Worm (Caenorhabditis elegans): ENCODE results near the gene Y37E11B.1.

Y37E11B.1 gene

DNA sequence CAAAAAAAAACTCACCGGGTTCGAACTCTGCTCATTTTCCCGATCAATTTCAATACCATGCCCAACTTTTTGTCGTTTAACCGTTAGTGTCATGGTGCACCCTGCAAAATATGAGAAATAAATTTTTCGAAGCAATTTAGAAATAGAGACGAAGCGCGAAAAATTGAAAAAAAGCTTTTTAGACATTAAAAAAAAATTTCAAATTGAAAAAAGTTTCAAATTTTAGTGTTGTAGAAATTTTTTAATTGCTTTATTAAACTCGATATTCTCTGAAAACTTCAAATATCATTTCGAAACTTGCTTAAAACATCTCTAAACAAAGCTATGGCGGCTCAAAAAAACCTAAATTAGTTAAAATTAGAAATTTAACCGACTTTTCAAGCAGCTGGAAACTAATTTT is 31.9 kb upstream of the Y37E11B.1 start, which contains the start of gene nstp-6:
Gene nstp-6 (minus strand): TSS at position 101 of the 400 bp plus-strand sequence.
- no peak for TF ChIP-seq daf-12 (tag; optimal IDR thresholded peaks at IDR 0.05)
- TF ChIP-seq ceh-9 (tag; optimal IDR thresholded peaks at IDR 0.05): no peak
- no peak for TF ChIP-seq nhr-11 (tag; optimal IDR thresholded peaks at IDR 0.05)
- no peak for TF ChIP-seq zag-1 (tag; optimal IDR thresholded peaks at IDR 0.05)
- TF ChIP-seq nhr-23 (tag; optimal IDR thresholded peaks at IDR 0.05): no peak
- TF ChIP-seq ceh-16 (tag; optimal IDR thresholded peaks at IDR 0.05): no peak
- no peak for TF ChIP-seq lin-39 (tag; optimal IDR thresholded peaks at IDR 0.05)
- no peak for TF ChIP-seq jun-1 (tag; optimal IDR thresholded peaks at IDR 0.05)
- no peak for TF ChIP-seq ceh-28 (tag; optimal IDR thresholded peaks at IDR 0.05)

DNA sequence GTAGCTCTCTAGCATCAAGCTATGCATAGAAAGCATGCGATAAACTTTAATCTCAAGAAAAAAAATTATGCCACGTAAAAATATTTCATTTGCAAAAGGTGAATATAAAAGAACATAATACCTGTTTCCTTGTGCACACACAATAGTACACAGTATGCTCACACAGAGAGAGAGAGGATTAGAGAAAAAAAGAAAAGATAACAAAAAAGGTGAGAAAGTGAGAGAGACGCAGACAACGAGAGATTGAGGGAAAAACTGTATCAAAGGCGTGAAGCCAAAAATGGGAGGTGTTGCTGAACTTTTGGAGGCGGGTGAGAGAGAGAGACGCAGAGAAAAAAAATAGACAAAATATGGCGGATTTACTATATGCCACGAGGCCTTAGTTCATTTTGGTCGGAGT is 31.1 kb upstream of the Y37E11B.1 start:
- TF ChIP-seq ceh-9 (tag; optimal IDR thresholded peaks at IDR 0.05): no peak
- TF ChIP-seq elt-2 (tag; optimal IDR thresholded peaks at IDR 0.05): peak; percentile 77
- TF ChIP-seq pqm-1 (tag; optimal IDR thresholded peaks at IDR 0.05): peak; percentile 73
- no peak for TF ChIP-seq fkh-2 (tag; optimal IDR thresholded peaks at IDR 0.05)
- TF ChIP-seq pha-4 (tag; optimal IDR thresholded peaks at IDR 0.05): peak; percentile 92

DNA sequence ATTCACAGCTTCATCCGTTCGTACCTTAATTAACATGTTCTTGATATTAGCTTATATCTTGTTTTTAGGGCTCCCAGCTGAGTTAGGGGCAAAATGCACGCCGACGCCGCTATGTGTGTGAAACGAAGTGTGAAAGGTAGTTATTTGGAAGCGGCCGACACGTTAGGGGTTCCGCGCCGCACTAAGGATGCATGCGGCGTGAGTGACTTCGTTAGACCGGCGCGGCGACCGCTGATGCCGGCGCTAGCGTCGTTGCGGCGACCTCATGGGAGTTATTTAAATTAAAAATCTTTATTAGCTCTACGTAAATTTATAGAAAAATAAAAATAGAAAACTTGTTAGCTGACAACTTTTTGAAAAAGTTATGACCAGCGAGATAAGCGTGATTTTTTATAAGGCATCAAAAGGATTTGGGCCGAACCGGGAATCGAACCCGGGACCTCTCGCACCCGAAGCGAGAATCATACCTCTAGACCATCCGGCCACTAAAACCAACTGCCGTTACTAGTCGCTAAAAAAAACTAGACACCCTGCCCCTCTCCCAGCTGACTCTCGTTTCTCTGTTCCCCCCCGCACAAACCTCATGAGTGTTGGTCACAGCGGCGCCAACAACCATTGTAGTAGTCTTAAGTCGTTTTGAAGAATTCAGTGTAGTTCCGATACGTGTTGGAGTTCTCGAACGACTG is 27.5 kb upstream of the Y37E11B.1 start:
- TF ChIP-seq ztf-11 (tag; optimal IDR thresholded peaks at IDR 0.05) (no peak), ceh-16 (tag; optimal IDR thresholded peaks at IDR 0.05) (no peak), ceh-28 (tag; optimal IDR thresholded peaks at IDR 0.05) (no peak), lsy-12 (tag; optimal IDR thresholded peaks at IDR 0.05) (peak; percentile 58), eor-1 (tag; optimal IDR thresholded peaks at IDR 0.05) (no peak), sea-2 (GFP tag; optimal IDR thresholded peaks at IDR 0.05) (no peak), nhr-67 (tag; optimal IDR thresholded peaks at IDR 0.05) (no peak), nhr-25 (tag; optimal IDR thresholded peaks at IDR 0.05) (no peak), snpc-4 (tag; optimal IDR thresholded peaks at IDR 0.05) (peak; percentile 9), R02D3.7 (tag; optimal IDR thresholded peaks at IDR 0.05) (no peak), mml-1 (tag; optimal IDR thresholded peaks at IDR 0.05) (no peak), daf-12 (tag; optimal IDR thresholded peaks at IDR 0.05) (no peak), nhr-11 (tag; optimal IDR thresholded peaks at IDR 0.05) (no peak), tbx-2 (tag; optimal IDR thresholded peaks at IDR 0.05) (peak; percentile 53), egl-5 (tag; optimal IDR thresholded peaks at IDR 0.05) (no peak), skn-1 (tag; optimal IDR thresholded peaks at IDR 0.05) (no peak), ceh-9 (tag; optimal IDR thresholded peaks at IDR 0.05) (no peak), pqm-1 (tag; optimal IDR thresholded peaks at IDR 0.05) (peak; percentile 17), elt-1 (tag; optimal IDR thresholded peaks at IDR 0.05) (no peak), elt-2 (tag; optimal IDR thresholded peaks at IDR 0.05) (peak; percentile 33), fkh-2 (tag; optimal IDR thresholded peaks at IDR 0.05) (no peak), nhr-77 (tag; optimal IDR thresholded peaks at IDR 0.05) (no peak), fkh-10 (GFP tag; optimal IDR thresholded peaks at IDR 0.05) (no peak), ama-1 (optimal IDR thresholded peaks at IDR 0.05) (no peak), aly-2 (tag; optimal IDR thresholded peaks at IDR 0.05) (no peak), ZK546.5 (tag; optimal IDR thresholded peaks at IDR 0.05) (no peak), nfya-1 (tag; optimal IDR thresholded peaks at IDR 0.05; ENCODE audit: insufficient read depth) (peak; percentile 47), egl-27 (tag; optimal IDR thresholded peaks at IDR 0.05) (no peak), lin-39 (tag; optimal IDR thresholded peaks at IDR 0.05) (peak; percentile 57), unc-39 (tag; optimal IDR thresholded peaks at IDR 0.05) (no peak), elt-3 (tag; optimal IDR thresholded peaks at IDR 0.05) (no peak), pha-4 (tag; optimal IDR thresholded peaks at IDR 0.05) (no peak), lin-15B (tag; optimal IDR thresholded peaks at IDR 0.05) (peak; percentile 27), fos-1 (tag; optimal IDR thresholded peaks at IDR 0.05) (no peak), unc-62 (GFP tag; optimal IDR thresholded peaks at IDR 0.05) (no peak), nhr-43 (tag; optimal IDR thresholded peaks at IDR 0.05; ENCODE audit: poor library complexity, severe bottlenecking) (peak; percentile 75), zag-1 (tag; optimal IDR thresholded peaks at IDR 0.05) (no peak), nhr-28 (tag; optimal IDR thresholded peaks at IDR 0.05) (no peak), nhr-23 (tag; optimal IDR thresholded peaks at IDR 0.05) (no peak), nhr-12 (tag; optimal IDR thresholded peaks at IDR 0.05) (no peak), ztf-4 (tag; optimal IDR thresholded peaks at IDR 0.05) (peak; percentile 4), mdl-1 (tag; optimal IDR thresholded peaks at IDR 0.05) (no peak), ceh-82 (tag; optimal IDR thresholded peaks at IDR 0.05) (no peak), hmg-11 (tag; optimal IDR thresholded peaks at IDR 0.05) (peak; percentile 95), nhr-237 (tag; optimal IDR thresholded peaks at IDR 0.05) (no peak), jun-1 (tag; optimal IDR thresholded peaks at IDR 0.05) (no peak), nhr-76 (tag; optimal IDR thresholded peaks at IDR 0.05) (no peak)

Data from whole organism, L3 larva.